Fruit fly (Drosophila melanogaster): Measurements from ENCODE around the gene CG13116.

Gene CG13116

dm6 chr2L:9707514-9708094, 22.1 kb upstream of the CG13116 start:
- TF ChIP-seq rn (GFP tag; IDR thresholded peaks at IDR 0.05), result no peak
- TF ChIP-seq Ets98B (GFP tag; IDR thresholded peaks at IDR 0.05), result no peak
- TF ChIP-seq CG10348 (GFP tag; IDR thresholded peaks at IDR 0.05), result no peak
- TF ChIP-seq EcR (GFP tag; optimal IDR thresholded peaks at IDR 0.05), result peak; percentile 47
- TF ChIP-seq CG34367 (tag; optimal IDR thresholded peaks at IDR 0.05), result no peak

dm6 chr2L:9711107-9711585, 18.6 kb upstream of the CG13116 start, which contains the start of gene CG4364:
Gene CG4364, minus strand, starts transcription at chr2L:9711271.
- TF ChIP-seq Pif1A (GFP tag; optimal IDR thresholded peaks at IDR 0.05) (no peak), D1 (tag; optimal IDR thresholded peaks at IDR 0.05) (no peak), CG14655 (GFP tag; optimal IDR thresholded peaks at IDR 0.05) (no peak), CG8159 (tag; optimal IDR thresholded peaks at IDR 0.05) (no peak), CG15710 (tag; optimal IDR thresholded peaks at IDR 0.05) (no peak), CG32121 (GFP tag; IDR thresholded peaks at IDR 0.05) (no peak), CG10348 (GFP tag; IDR thresholded peaks at IDR 0.05) (no peak), Pif1B (GFP tag; optimal IDR thresholded peaks at IDR 0.05) (no peak), rn (GFP tag; IDR thresholded peaks at IDR 0.05) (no peak), CG8301 (tag; optimal IDR thresholded peaks at IDR 0.05) (no peak), CG12605 (GFP tag; IDR thresholded peaks at IDR 0.05) (no peak), gl (tag; optimal IDR thresholded peaks at IDR 0.05) (no peak), CG17806 (tag; optimal IDR thresholded peaks at IDR 0.05) (no peak), Ets98B (GFP tag; IDR thresholded peaks at IDR 0.05) (no peak), CG34367 (tag; optimal IDR thresholded peaks at IDR 0.05) (no peak), fd96Ca (GFP tag; IDR thresholded peaks at IDR 0.05) (no peak), CG9948 (tag; optimal IDR thresholded peaks at IDR 0.05) (no peak), CG4496 (GFP tag; IDR thresholded peaks at IDR 0.05) (no peak)

- TF ChIP-seq fd96Ca (GFP tag; IDR thresholded peaks at IDR 0.05) (no peak), CG34367 (tag; optimal IDR thresholded peaks at IDR 0.05) (no peak), rn (GFP tag; IDR thresholded peaks at IDR 0.05) (no peak)
Observed at dm6 chr2L:9728791-9729190, 949 bp upstream of the CG13116 start.

dm6 chr2L:9731269-9731668, 1.5 kb downstream of the CG13116 start:
- TF ChIP-seq CG13204 (GFP tag; optimal IDR thresholded peaks at IDR 0.05) (no peak), CG4496 (GFP tag; IDR thresholded peaks at IDR 0.05) (0 out of 3 replicates have a peak, but pooled peaks have one; percentile 28), CG8159 (tag; optimal IDR thresholded peaks at IDR 0.05) (peak; percentile 12), fd96Ca (GFP tag; IDR thresholded peaks at IDR 0.05) (0 out of 3 replicates have a peak, but pooled peaks have one; percentile 9)

dm6 chr2L:9734134-9734533, 4.4 kb downstream of the CG13116 start:
- TF ChIP-seq EcR (GFP tag; optimal IDR thresholded peaks at IDR 0.05) (no peak), CG8301 (tag; optimal IDR thresholded peaks at IDR 0.05) (no peak), CG14655 (GFP tag; optimal IDR thresholded peaks at IDR 0.05) (no peak), fd96Ca (GFP tag; IDR thresholded peaks at IDR 0.05) (no peak), CG13204 (GFP tag; optimal IDR thresholded peaks at IDR 0.05) (no peak), CG32121 (GFP tag; IDR thresholded peaks at IDR 0.05) (no peak), CG8159 (tag; optimal IDR thresholded peaks at IDR 0.05) (peak; percentile 5), Pif1B (GFP tag; optimal IDR thresholded peaks at IDR 0.05) (no peak), rn (GFP tag; IDR thresholded peaks at IDR 0.05) (no peak), CG34367 (tag; optimal IDR thresholded peaks at IDR 0.05) (peak; percentile 14), CG10348 (GFP tag; IDR thresholded peaks at IDR 0.05) (no peak), gl (tag; optimal IDR thresholded peaks at IDR 0.05) (no peak), Ets98B (GFP tag; IDR thresholded peaks at IDR 0.05) (no peak), CG12605 (GFP tag; IDR thresholded peaks at IDR 0.05) (no peak), Snoo (tag; optimal IDR thresholded peaks at IDR 0.05) (peak; percentile 15), Pif1A (GFP tag; optimal IDR thresholded peaks at IDR 0.05) (peak; percentile 40), CG15710 (tag; optimal IDR thresholded peaks at IDR 0.05) (no peak), CG9948 (tag; optimal IDR thresholded peaks at IDR 0.05) (no peak), D1 (tag; optimal IDR thresholded peaks at IDR 0.05) (no peak), CG4496 (GFP tag; IDR thresholded peaks at IDR 0.05) (0 out of 3 replicates have a peak, but pooled peaks have one; percentile 13), CG17806 (tag; optimal IDR thresholded peaks at IDR 0.05) (no peak)

- peak; percentile 3 for TF ChIP-seq CG9948 (tag; optimal IDR thresholded peaks at IDR 0.05)
- TF ChIP-seq CG14655 (GFP tag; optimal IDR thresholded peaks at IDR 0.05), result peak; percentile 62
- TF ChIP-seq CG13204 (GFP tag; optimal IDR thresholded peaks at IDR 0.05), result no peak
- TF ChIP-seq D1 (tag; optimal IDR thresholded peaks at IDR 0.05), result no peak
- TF ChIP-seq CG32121 (GFP tag; IDR thresholded peaks at IDR 0.05), result no peak
- no peak for TF ChIP-seq CG34367 (tag; optimal IDR thresholded peaks at IDR 0.05)
- TF ChIP-seq CG8301 (tag; optimal IDR thresholded peaks at IDR 0.05), result peak; percentile 49
- no peak for TF ChIP-seq gl (tag; optimal IDR thresholded peaks at IDR 0.05)
- TF ChIP-seq CG10348 (GFP tag; IDR thresholded peaks at IDR 0.05), result no peak
- peak; percentile 58 for TF ChIP-seq CG8159 (tag; optimal IDR thresholded peaks at IDR 0.05)
- no peak for TF ChIP-seq Pif1B (GFP tag; optimal IDR thresholded peaks at IDR 0.05)
- TF ChIP-seq rn (GFP tag; IDR thresholded peaks at IDR 0.05), result no peak
- TF ChIP-seq CG15710 (tag; optimal IDR thresholded peaks at IDR 0.05), result peak; percentile 55
- TF ChIP-seq Snoo (tag; optimal IDR thresholded peaks at IDR 0.05), result peak; percentile 11
- peak; percentile 62 for TF ChIP-seq Ets98B (GFP tag; IDR thresholded peaks at IDR 0.05)
- TF ChIP-seq CG4496 (GFP tag; IDR thresholded peaks at IDR 0.05), result peak; percentile 32; the same call in 1 of the 3 replicates
- peak; percentile 5 for TF ChIP-seq Pif1A (GFP tag; optimal IDR thresholded peaks at IDR 0.05)
- peak; percentile 20; the same call in 1 of the 2 replicates for TF ChIP-seq CG12605 (GFP tag; IDR thresholded peaks at IDR 0.05)
- no peak for TF ChIP-seq EcR (GFP tag; optimal IDR thresholded peaks at IDR 0.05)
- no peak; the same call in 2 of the 3 replicates for TF ChIP-seq fd96Ca (GFP tag; IDR thresholded peaks at IDR 0.05)
- TF ChIP-seq CG17806 (tag; optimal IDR thresholded peaks at IDR 0.05), result peak; percentile 2
Observed at dm6 chr2L:9736000-9736695, 6.4 kb downstream of the CG13116 start, which contains the start of gene CG13117. Gene CG13117, plus strand, starts transcription at chr2L:9736645.

All from whole organism, pupa.